Worm (Caenorhabditis elegans) whole organism, L1 larva: ENCODE measurements around the gene ZK1320.7.

ENCODE experiments used
- C34B4.2 ChIP-seq: sonication (generic microtip); optimal IDR thresholded peaks from 2 replicates; lab custom pipeline; 2017; ENCODE audit warnings: mild to moderate bottlenecking, missing genetic modification characterization, missing compliant biosample characterization
- blmp-1 ChIP-seq: fragments of 150-350 bp; optimal IDR thresholded peaks from 2 replicates; lab custom pipeline; 2014; ENCODE audit warnings: missing biosample characterization, missing genetic modification characterization
- ceh-82 ChIP-seq, 3 experiments: fragments of 150-350 bp in 1 of 3; sonication (generic microtip) in 2 of 3; optimal IDR thresholded peaks; 2 replicates each; lab custom pipeline; 2014 to 2017; ENCODE audit warnings: missing biosample characterization in 3 of 3, missing genetic modification characterization in 3 of 3
- ceh-90 ChIP-seq: sonication (generic microtip); optimal IDR thresholded peaks from 2 replicates; lab custom pipeline; 2016; ENCODE audit warnings: missing genetic modification characterization, missing compliant biosample characterization
- dsc-1 ChIP-seq: sonication (generic microtip); optimal IDR thresholded peaks from 2 replicates; lab custom pipeline; 2016; ENCODE audit warnings: mild to moderate bottlenecking, missing genetic modification characterization, missing compliant biosample characterization
- efl-3 ChIP-seq: fragments of 200-800 bp; sonication (Bioruptor generic); optimal IDR thresholded peaks from 2 replicates; lab custom pipeline; 2018; ENCODE audit warnings: mild to moderate bottlenecking, missing genetic modification characterization, missing compliant biosample characterization
- elt-2 ChIP-seq: sonication (generic microtip); optimal IDR thresholded peaks from 2 replicates; lab custom pipeline; 2016; ENCODE audit warnings: missing genetic modification characterization, mild to moderate bottlenecking, inconsistent platforms, missing compliant biosample characterization, missing genetic modification reagents
- elt-3 ChIP-seq, 6 experiments: fragments of 150-350 bp in 1 of 6; sonication (generic microtip); optimal IDR thresholded peaks; 2 replicates each; lab custom pipeline; 2017 to 2018; ENCODE audit warnings: missing biosample characterization in 6 of 6, missing genetic modification characterization in 6 of 6, inconsistent platforms in 1 of 6
- fkh-10 ChIP-seq: sonication (generic microtip); optimal IDR thresholded peaks from 2 replicates; lab custom pipeline; 2017; ENCODE audit warnings: missing biosample characterization, missing genetic modification reagents, missing genetic modification characterization
- fkh-4 ChIP-seq: sonication (generic microtip); optimal IDR thresholded peaks from 2 replicates; lab custom pipeline; 2016; ENCODE audit warnings: missing compliant biosample characterization, missing genetic modification characterization, borderline replicate concordance
- fkh-8 ChIP-seq: sonication (generic microtip); optimal IDR thresholded peaks from 2 replicates; lab custom pipeline; 2016; ENCODE audit warnings: mild to moderate bottlenecking, missing genetic modification characterization, missing compliant biosample characterization
- fos-1 ChIP-seq: fragments of 150-350 bp; optimal IDR thresholded peaks from 2 replicates; lab custom pipeline; 2014; ENCODE audit warnings: missing biosample characterization, missing genetic modification characterization
- hlh-17 ChIP-seq: fragments of 200-800 bp; sonication (Bioruptor generic); optimal IDR thresholded peaks from 2 replicates; lab custom pipeline; 2018; ENCODE audit warnings: missing genetic modification characterization, mild to moderate bottlenecking, missing compliant biosample characterization, moderate library complexity, borderline replicate concordance
- hlh-4 ChIP-seq: sonication (generic microtip); optimal IDR thresholded peaks from 2 replicates; lab custom pipeline; 2016; ENCODE audit warnings: mild to moderate bottlenecking, missing genetic modification characterization, missing compliant biosample characterization
- hpl-2 ChIP-seq: fragments of 150-350 bp; optimal IDR thresholded peaks from 2 replicates; lab custom pipeline; 2014; ENCODE audit warnings: missing biosample characterization, missing genetic modification reagents, missing genetic modification characterization
- lin-13 ChIP-seq: fragments of 150-350 bp; optimal IDR thresholded peaks from 2 replicates; lab custom pipeline; 2014; ENCODE audit warnings: missing biosample characterization, missing genetic modification reagents, missing genetic modification characterization
- lsy-2 ChIP-seq, 2 experiments: fragments of 150-350 bp; optimal IDR thresholded peaks; 2 replicates each; lab custom pipeline; 2014; ENCODE audit warnings: missing biosample characterization in 2 of 2, missing genetic modification characterization in 2 of 2
- mab-9 ChIP-seq: fragments of 200-800 bp; sonication (Bioruptor generic); IDR thresholded peaks from 2 replicates; pipeline ENCODE4 v1.3.6; 2022; ENCODE audit warnings: missing genetic modification reagents, missing genetic modification characterization, missing compliant biosample characterization
- mdl-1 ChIP-seq, 2 experiments: fragments of 150-350 bp; optimal IDR thresholded peaks; 2 replicates each; lab custom pipeline; 2014 to 2017; ENCODE audit warnings: missing biosample characterization in 2 of 2, missing genetic modification characterization in 2 of 2, inconsistent platforms in 1 of 2
- mep-1 ChIP-seq: fragments of 150-350 bp; optimal IDR thresholded peaks from 2 replicates; lab custom pipeline; 2014; ENCODE audit warnings: missing biosample characterization, missing genetic modification characterization
- nhr-11 ChIP-seq: fragments of 150-350 bp; optimal IDR thresholded peaks from 2 replicates; lab custom pipeline; 2014; ENCODE audit warnings: missing biosample characterization, missing genetic modification characterization
- nhr-19 ChIP-seq: fragments of 200-800 bp; sonication (Bioruptor generic); conservative IDR thresholded peaks from 2 replicates; pipeline ENCODE4 v1.3.6; 2022; ENCODE audit warnings: missing genetic modification characterization, missing compliant biosample characterization
- nhr-20 ChIP-seq: sonication (generic microtip); optimal IDR thresholded peaks from 2 replicates; lab custom pipeline; 2016; ENCODE audit warnings: mild to moderate bottlenecking, missing genetic modification characterization, missing compliant biosample characterization
- nhr-237 ChIP-seq: fragments of 150-350 bp; optimal IDR thresholded peaks from 2 replicates; lab custom pipeline; 2014; ENCODE audit warnings: missing biosample characterization, missing genetic modification characterization
- nhr-28 ChIP-seq: fragments of 150-350 bp; optimal IDR thresholded peaks from 2 replicates; lab custom pipeline; 2014; ENCODE audit warnings: missing biosample characterization, missing genetic modification characterization
- nhr-47 ChIP-seq: sonication (generic microtip); optimal IDR thresholded peaks from 2 replicates; lab custom pipeline; 2016; ENCODE audit warnings: mild to moderate bottlenecking, missing genetic modification characterization, moderate library complexity, missing compliant biosample characterization
- nhr-71 ChIP-seq: sonication (generic microtip); optimal IDR thresholded peaks from 2 replicates; lab custom pipeline; 2016; ENCODE audit warnings: mild to moderate bottlenecking, missing genetic modification characterization, moderate library complexity, missing compliant biosample characterization
- nhr-76 ChIP-seq: sonication (generic microtip); optimal IDR thresholded peaks from 2 replicates; lab custom pipeline; 2017; ENCODE audit warnings: missing biosample characterization, missing genetic modification characterization
- nhr-85 ChIP-seq: sonication (generic microtip); peaks from one replicate; lab custom pipeline; 2016; ENCODE audit warnings: missing genetic modification characterization, inconsistent platforms, missing compliant biosample characterization
- nhr-90 ChIP-seq: sonication (generic microtip); optimal IDR thresholded peaks from 2 replicates; lab custom pipeline; 2016; ENCODE audit warnings: mild to moderate bottlenecking, missing genetic modification characterization, missing compliant biosample characterization; ENCODE audit not compliant: poor library complexity
- pqm-1 ChIP-seq: sonication (generic microtip); optimal IDR thresholded peaks from 3 replicates; lab custom pipeline; 2017; ENCODE audit warnings: missing biosample characterization, missing genetic modification characterization
- skn-1 ChIP-seq: fragments of 150-350 bp; optimal IDR thresholded peaks from 2 replicates; lab custom pipeline; 2014; ENCODE audit warnings: missing biosample characterization, missing genetic modification characterization
- snu-23 ChIP-seq: sonication (generic microtip); optimal IDR thresholded peaks from 2 replicates; lab custom pipeline; 2016; ENCODE audit warnings: missing genetic modification characterization, missing compliant biosample characterization
- sox-4 ChIP-seq: sonication (generic microtip); optimal IDR thresholded peaks from 2 replicates; lab custom pipeline; 2016; ENCODE audit warnings: missing genetic modification characterization, missing compliant biosample characterization
- sptf-1 ChIP-seq: fragments of 150-350 bp; optimal IDR thresholded peaks from 2 replicates; lab custom pipeline; 2014; ENCODE audit warnings: missing biosample characterization, missing genetic modification characterization
- sup-37 ChIP-seq: fragments of 200-800 bp; sonication (Bioruptor generic); optimal IDR thresholded peaks from 2 replicates; lab custom pipeline; 2018; ENCODE audit warnings: mild to moderate bottlenecking, missing genetic modification characterization, missing compliant biosample characterization
- tbx-2 ChIP-seq: sonication (generic microtip); optimal IDR thresholded peaks from 2 replicates; lab custom pipeline; 2016; ENCODE audit warnings: missing genetic modification characterization, missing compliant biosample characterization
- unc-30 ChIP-seq: sonication (generic microtip); optimal IDR thresholded peaks from 2 replicates; lab custom pipeline; 2017; ENCODE audit warnings: missing biosample characterization, missing genetic modification characterization
- unc-62 ChIP-seq: fragments of 150-350 bp; optimal IDR thresholded peaks from 2 replicates; lab custom pipeline; 2014; ENCODE audit warnings: missing biosample characterization, missing genetic modification reagents, missing genetic modification characterization
- unc-86 ChIP-seq: sonication (generic microtip); optimal IDR thresholded peaks from 2 replicates; lab custom pipeline; 2016; ENCODE audit warnings: missing genetic modification characterization, missing compliant biosample characterization
- vab-15 ChIP-seq: sonication (generic microtip); optimal IDR thresholded peaks from 2 replicates; lab custom pipeline; 2017; ENCODE audit warnings: missing genotype, mild to moderate bottlenecking, missing genetic modification characterization, missing compliant biosample characterization
- zag-1 ChIP-seq: fragments of 150-350 bp; optimal IDR thresholded peaks from 2 replicates; lab custom pipeline; 2014; ENCODE audit warnings: missing biosample characterization, missing genetic modification characterization
- zip-4 ChIP-seq: fragments of 200-800 bp; sonication (Bioruptor generic); optimal IDR thresholded peaks from 2 replicates; lab custom pipeline; 2018; ENCODE audit warnings: mild to moderate bottlenecking, missing genetic modification characterization, moderate library complexity, missing compliant biosample characterization

ZK1320.7 gene

DNA sequence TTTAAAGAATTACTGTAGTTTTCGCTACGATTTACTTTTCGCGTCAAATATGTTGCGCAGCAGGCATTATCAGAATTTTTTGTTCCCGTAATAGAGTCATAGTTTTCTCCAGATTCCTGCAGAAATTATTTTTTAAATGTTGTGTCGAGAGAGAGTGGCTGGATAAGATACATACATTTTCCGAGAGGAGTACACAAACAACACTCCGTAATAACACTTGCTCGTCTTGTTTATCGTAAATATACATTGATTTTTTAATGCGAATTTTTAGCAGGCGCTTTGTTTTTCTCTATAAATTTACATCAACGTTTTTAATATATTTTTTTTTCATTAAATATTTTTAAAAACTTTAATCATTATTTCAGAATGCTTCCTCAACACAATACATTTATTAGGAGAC lies 2.4 kb upstream of the ZK1320.7 start, which contains the start of gene taf-8 (continued):
- TF ChIP-seq tbx-2 (tag; lab: Kevin White, UChicago) (peak; percentile 71), fos-1 (tag; lab: Kevin White, UChicago) (peak; percentile 37), efl-3 (GFP tag; lab: Kevin White, UChicago) (no peak), nhr-71 (peak; percentile 76), mep-1 (tag; lab: Kevin White, UChicago) (no peak), nhr-90 (tag; lab: Kevin White, UChicago) (peak; percentile 50), unc-30 (tag; lab: Kevin White, UChicago) (no peak), skn-1 (tag; lab: Kevin White, UChicago) (peak; percentile 13), sptf-1 (no peak), hlh-17 (GFP tag; lab: Kevin White, UChicago) (no peak), nhr-47 (tag; lab: Kevin White, UChicago) (peak; percentile 79), hpl-2 (GFP tag; lab: Kevin White, UChicago) (no peak), mdl-1 (tag; optimal IDR thresholded peaks at IDR 0.05; lab: Kevin White, UChicago) (no peak), fkh-4 (tag; lab: Kevin White, UChicago) (no peak), nhr-237 (tag; lab: Kevin White, UChicago) (no peak), pqm-1 (tag; lab: Kevin White, UChicago) (no peak), hlh-4 (tag; lab: Kevin White, UChicago) (no peak), sox-4 (tag; lab: Kevin White, UChicago) (no peak), ceh-90 (tag; lab: Kevin White, UChicago) (peak; percentile 16), blmp-1 (tag; lab: Kevin White, UChicago) (no peak), ceh-82 (tag; optimal IDR thresholded peaks at IDR 0.05; lab: Kevin White, UChicago) (peak; percentile 9 to 69 (median 62)), lsy-2 (tag; optimal IDR thresholded peaks at IDR 0.05; lab: Kevin White, UChicago) (peak; percentile 82 to 83), nhr-19 (GFP tag; lab: Robert Waterston, UW) (peak; percentile 74), lin-13 (peak; percentile 25), snu-23 (GFP tag; lab: Kevin White, UChicago) (peak; percentile 78), unc-86 (tag; lab: Kevin White, UChicago) (peak; percentile 20), fkh-10 (GFP tag; lab: Kevin White, UChicago) (no peak), C34B4.2 (tag; lab: Kevin White, UChicago) (no peak), vab-15 (tag; lab: Kevin White, UChicago) (no peak), nhr-11 (tag; lab: Kevin White, UChicago) (peak; percentile 60), sup-37 (GFP tag; lab: Kevin White, UChicago) (no peak)

DNA sequence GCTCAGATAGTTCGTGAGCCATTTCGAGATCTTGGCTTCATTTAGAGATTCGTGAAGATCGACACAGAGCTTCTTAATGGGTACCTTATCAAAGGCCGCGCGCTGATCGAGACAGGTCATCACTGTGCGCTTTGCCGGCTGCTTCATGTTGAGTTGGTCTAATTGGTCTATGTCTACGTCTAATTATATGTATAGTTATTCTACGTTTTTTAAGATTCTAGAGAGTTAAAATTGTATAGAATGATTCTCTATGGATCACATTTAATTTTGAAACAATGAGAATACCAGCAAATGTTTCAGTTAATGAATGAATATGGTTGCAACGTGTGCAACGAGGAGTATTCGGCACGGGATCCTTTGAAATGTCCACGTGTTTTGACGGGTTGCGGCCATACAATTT lies 3.3 kb downstream of the ZK1320.7 start, which contains the start of gene arc-1:
Gene arc-1 (plus strand): TSS at position 301 of the 400 bp plus-strand sequence.
- TF ChIP-seq mab-9 (no peak), nhr-28 (no peak), zag-1 (tag; lab: Kevin White, UChicago) (no peak)

DNA sequence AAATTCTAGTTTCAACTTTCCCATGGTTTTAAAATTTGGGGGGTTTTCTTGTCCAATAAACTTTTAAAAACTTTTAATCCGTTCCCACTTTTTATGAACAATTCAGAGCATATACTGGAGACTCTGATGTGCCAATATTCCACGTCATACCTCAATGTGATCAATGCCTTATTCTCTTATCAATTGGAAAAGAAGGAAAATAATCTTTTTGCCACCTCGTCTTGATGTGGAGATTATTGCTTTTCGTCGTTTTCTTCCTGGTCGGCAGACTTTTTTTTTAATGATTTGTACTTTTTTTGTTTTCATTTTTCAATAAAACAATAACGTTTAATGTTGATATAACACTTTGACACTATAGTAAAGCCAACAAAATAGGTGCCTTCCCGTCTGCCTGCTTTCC lies 6.1 kb downstream of the ZK1320.7 start:
- TF ChIP-seq dsc-1 (peak; percentile 14), elt-2 (tag; lab: Kevin White, UChicago) (peak; percentile 17), zip-4 (GFP tag; lab: Kevin White, UChicago) (no peak), C34B4.2 (tag; lab: Kevin White, UChicago) (no peak), lin-13 (no peak), nhr-76 (tag; lab: Kevin White, UChicago) (no peak), fkh-8 (tag; lab: Kevin White, UChicago) (no peak), hlh-4 (tag; lab: Kevin White, UChicago) (no peak), nhr-20 (tag; lab: Kevin White, UChicago) (no peak), nhr-237 (tag; lab: Kevin White, UChicago) (no peak), mep-1 (tag; lab: Kevin White, UChicago) (no peak), unc-62 (GFP tag; lab: Kevin White, UChicago) (no peak), unc-30 (tag; lab: Kevin White, UChicago) (no peak), nhr-85 (tag; lab: Kevin White, UChicago) (no peak), elt-3 (tag; optimal IDR thresholded peaks at IDR 0.05; lab: Kevin White, UChicago) (no peak)
- TF ChIP-seq, all 84 proteins: peak for 2
